Fruit fly (Drosophila melanogaster): ENCODE data around the gene Acox3.

Gene Acox3

DNA sequence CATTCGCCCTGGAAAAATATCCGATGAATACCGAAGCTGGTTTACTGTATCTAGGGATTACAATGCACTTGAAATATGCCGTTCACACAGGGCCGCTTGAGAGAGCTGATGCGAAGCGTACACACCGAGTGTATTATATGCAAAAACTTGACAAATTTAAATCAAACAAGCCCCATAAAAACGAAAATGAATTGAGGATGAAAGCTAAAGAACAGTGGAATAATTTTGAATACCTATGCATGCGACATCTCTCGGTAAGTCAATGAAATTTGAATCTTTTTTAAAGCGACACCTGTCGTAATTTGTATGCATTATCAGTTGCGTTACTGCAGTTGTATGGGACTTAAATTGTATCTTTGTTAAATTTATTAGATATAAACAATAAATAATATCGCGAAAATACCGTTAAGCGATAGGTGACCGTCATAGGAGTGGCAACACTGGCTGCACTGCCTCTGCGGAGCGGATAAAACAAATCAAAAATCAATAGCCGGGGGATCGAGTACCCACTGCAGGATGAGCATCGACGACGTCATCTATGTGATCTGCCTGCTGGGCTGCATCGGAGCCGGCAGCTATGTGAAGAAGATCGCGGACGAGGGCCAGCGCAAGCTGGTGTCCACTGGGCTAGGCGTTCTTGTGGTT is 7.9 kb upstream of the Acox3 start, which contains the start of gene frj (continued):
- TF ChIP-seq stwl (tag; optimal IDR thresholded peaks at IDR 0.05), result peak; percentile 68
- no peak for TF ChIP-seq h (optimal IDR thresholded peaks at IDR 0.05)
- TF ChIP-seq pros (GFP tag; optimal IDR thresholded peaks at IDR 0.05), result no peak
- peak; percentile 9 for TF ChIP-seq Neu2 (GFP tag; optimal IDR thresholded peaks at IDR 0.05; ENCODE audit: borderline replicate concordance)
- peak; percentile 33; the same call in 1 of the 3 replicates for TF ChIP-seq zen2 (GFP tag; IDR thresholded peaks at IDR 0.05; ENCODE audit: partially characterized antibody)
- no peak for TF ChIP-seq CG33557 (GFP tag; optimal IDR thresholded peaks at IDR 0.05)
- TF ChIP-seq CG10959 (GFP tag; IDR thresholded peaks at IDR 0.05), result peak; percentile 48
- TF ChIP-seq Antp (GFP tag; optimal IDR thresholded peaks at IDR 0.05), result peak; percentile 79
- TF ChIP-seq ac (GFP tag; optimal IDR thresholded peaks at IDR 0.05), result no peak
- no peak for TF ChIP-seq pita (GFP tag; optimal IDR thresholded peaks at IDR 0.05)
- peak; percentile 55 for TF ChIP-seq E2f2 (GFP tag; IDR thresholded peaks at IDR 0.05)
- no peak for TF ChIP-seq CG5953 (GFP tag; IDR thresholded peaks at IDR 0.05)
- TF ChIP-seq rib (GFP tag; IDR thresholded peaks at IDR 0.05), result no peak
- TF ChIP-seq HmgZ (tag; optimal IDR thresholded peaks at IDR 0.05), result peak; percentile 49
- peak; percentile 31 for TF ChIP-seq CG12236 (GFP tag; optimal IDR thresholded peaks at IDR 0.05)
- TF ChIP-seq CG4360 (GFP tag; IDR thresholded peaks at IDR 0.05), result no peak
- TF ChIP-seq danr (GFP tag; IDR thresholded peaks at IDR 0.05), result no peak
- TF ChIP-seq HLHmδ (GFP tag; optimal IDR thresholded peaks at IDR 0.05), result no peak
- 0 out of 3 replicates have a peak, but pooled peaks have one; percentile 32 for TF ChIP-seq CG14050 (GFP tag; IDR thresholded peaks at IDR 0.05)
- TF ChIP-seq tio (GFP tag; optimal IDR thresholded peaks at IDR 0.05), result no peak
- no peak for TF ChIP-seq CG7271 (tag; optimal IDR thresholded peaks at IDR 0.05)
- peak; percentile 33 for TF ChIP-seq Usf (GFP tag; optimal IDR thresholded peaks at IDR 0.05)
- no peak for TF ChIP-seq cad (GFP tag; optimal IDR thresholded peaks at IDR 0.05)
- no peak for TF ChIP-seq ERR (GFP tag; optimal IDR thresholded peaks at IDR 0.05)
- peak; percentile 76 to 79 for TF ChIP-seq dpn (GFP tag; optimal IDR thresholded peaks at IDR 0.05)
- TF ChIP-seq Poxn (GFP tag; IDR thresholded peaks at IDR 0.05), result no peak
- no peak for TF ChIP-seq bigmax (GFP tag; optimal IDR thresholded peaks at IDR 0.05)
- peak; percentile 80 for TF ChIP-seq mam (GFP tag; optimal IDR thresholded peaks at IDR 0.05)
- 0 out of 3 replicates have a peak, but pooled peaks have one; percentile 38 for TF ChIP-seq CG34224 (GFP tag; IDR thresholded peaks at IDR 0.05; ENCODE audit: partially characterized antibody)
- no peak for TF ChIP-seq abd-A (tag; optimal IDR thresholded peaks at IDR 0.05)
- no peak for TF ChIP-seq CG31365 (tag; optimal IDR thresholded peaks at IDR 0.05)
- TF ChIP-seq CG3847 (GFP tag; IDR thresholded peaks at IDR 0.05), result peak; percentile 79
- peak; percentile 49 for TF ChIP-seq CG4820 (GFP tag; optimal IDR thresholded peaks at IDR 0.05)
- peak; percentile 72 for TF ChIP-seq Dll (GFP tag; IDR thresholded peaks at IDR 0.05; ENCODE audit: partially characterized antibody)
- TF ChIP-seq NC2β (GFP tag; optimal IDR thresholded peaks at IDR 0.05), result peak; percentile 54
- no peak for TF ChIP-seq toy (GFP tag; IDR thresholded peaks at IDR 0.05)
- TF ChIP-seq jumu (GFP tag; optimal IDR thresholded peaks at IDR 0.05), result peak; percentile 82
- TF ChIP-seq Mes4 (GFP tag; optimal IDR thresholded peaks at IDR 0.05), result no peak
- TF ChIP-seq dysf (GFP tag; IDR thresholded peaks at IDR 0.05), result peak; percentile 62
- TF ChIP-seq CG4730 (GFP tag; IDR thresholded peaks at IDR 0.05), result peak; percentile 41; the same call in 1 of the 2 replicates
- TF ChIP-seq CG12942 (GFP tag; optimal IDR thresholded peaks at IDR 0.05), result peak; percentile 70
- peak; percentile 59 for TF ChIP-seq CG3995 (GFP tag; optimal IDR thresholded peaks at IDR 0.05)
- TF ChIP-seq CG30403 (GFP tag; optimal IDR thresholded peaks at IDR 0.05), result peak; percentile 78
- TF ChIP-seq vvl (GFP tag; IDR thresholded peaks at IDR 0.05), result peak; percentile 82; the same call in 1 of the 2 replicates
- peak; percentile 69 for TF ChIP-seq CG10267 (tag; optimal IDR thresholded peaks at IDR 0.05)
- TF ChIP-seq ara (GFP tag; IDR thresholded peaks at IDR 0.05), result no peak
- peak; percentile 26 for TF ChIP-seq CG17568 (GFP tag; optimal IDR thresholded peaks at IDR 0.05)
- TF ChIP-seq CG15601 (tag; optimal IDR thresholded peaks at IDR 0.05), result peak; percentile 46
- TF ChIP-seq CG1602 (GFP tag; optimal IDR thresholded peaks at IDR 0.05), result peak; percentile 66
- TF ChIP-seq CG8290 (GFP tag; optimal IDR thresholded peaks at IDR 0.05), result peak; percentile 76
- peak in 1 of 2 experiments; percentile 73 for TF ChIP-seq CG8290 (tag; optimal IDR thresholded peaks at IDR 0.05)

Measured in whole organism, embryonic.